Worm (Caenorhabditis elegans): ENCODE data around the gene F54E4.2.

F54E4.2 gene

ce11 chrX:14652058-14652457 lies 23.3 kb upstream of the F54E4.2 start:
- TF ChIP-seq flt-1 (GFP tag; IDR thresholded peaks at IDR 0.05) (no peak), ztf-29 (GFP tag; IDR thresholded peaks at IDR 0.05) (no peak), cog-1 (tag; optimal IDR thresholded peaks at IDR 0.05) (no peak), ref-1 (GFP tag; conservative IDR thresholded peaks at IDR 0.05) (no peak), T22C8.4 (GFP tag; IDR thresholded peaks at IDR 0.05) (no peak), klf-2 (GFP tag; conservative IDR thresholded peaks at IDR 0.05) (no peak)

ce11 chrX:14649224-14649623 lies 20.5 kb upstream of the F54E4.2 start:
- TF ChIP-seq ztf-29 (GFP tag; IDR thresholded peaks at IDR 0.05), result no peak
- no peak for TF ChIP-seq tab-1 (GFP tag; IDR thresholded peaks at IDR 0.05)
- no peak for TF ChIP-seq med-1 (GFP tag; optimal IDR thresholded peaks at IDR 0.05; ENCODE audit: insufficient read depth)
- TF ChIP-seq cog-1 (tag; optimal IDR thresholded peaks at IDR 0.05), result no peak
- no peak for TF ChIP-seq ztf-23 (GFP tag; IDR thresholded peaks at IDR 0.05)
- no peak for TF ChIP-seq flt-1 (GFP tag; IDR thresholded peaks at IDR 0.05)
- no peak for TF ChIP-seq ref-1 (GFP tag; conservative IDR thresholded peaks at IDR 0.05)
- no peak for TF ChIP-seq klf-2 (GFP tag; conservative IDR thresholded peaks at IDR 0.05)
- TF ChIP-seq T22C8.4 (GFP tag; IDR thresholded peaks at IDR 0.05), result no peak

- TF ChIP-seq flt-1 (GFP tag; IDR thresholded peaks at IDR 0.05), result no peak
- TF ChIP-seq ztf-29 (GFP tag; IDR thresholded peaks at IDR 0.05), result no peak
- no peak for TF ChIP-seq klf-2 (GFP tag; conservative IDR thresholded peaks at IDR 0.05)
- no peak for TF ChIP-seq T22C8.4 (GFP tag; IDR thresholded peaks at IDR 0.05)
- TF ChIP-seq tab-1 (GFP tag; IDR thresholded peaks at IDR 0.05), result no peak
- no peak for TF ChIP-seq cog-1 (tag; optimal IDR thresholded peaks at IDR 0.05)
- TF ChIP-seq ref-1 (GFP tag; conservative IDR thresholded peaks at IDR 0.05), result no peak
- TF ChIP-seq ztf-23 (GFP tag; IDR thresholded peaks at IDR 0.05), result no peak
- TF ChIP-seq med-1 (GFP tag; optimal IDR thresholded peaks at IDR 0.05; ENCODE audit: insufficient read depth), result no peak
Observed at ce11 chrX:14645392-14645791, 16.7 kb upstream of the F54E4.2 start, which contains the start of gene F54E4.4. F54E4.4 (minus strand) TSS chrX:14645492.

ce11 chrX:14639941-14640340 lies 11.2 kb upstream of the F54E4.2 start:
- no peak for TF ChIP-seq ref-1 (GFP tag; conservative IDR thresholded peaks at IDR 0.05)
- no peak for TF ChIP-seq T22C8.4 (GFP tag; IDR thresholded peaks at IDR 0.05)
- no peak for TF ChIP-seq flt-1 (GFP tag; IDR thresholded peaks at IDR 0.05)
- 0 out of 2 replicates have a peak, but pooled peaks have one; percentile 20 for TF ChIP-seq ztf-23 (GFP tag; IDR thresholded peaks at IDR 0.05)
- TF ChIP-seq klf-2 (GFP tag; conservative IDR thresholded peaks at IDR 0.05), result no peak

- TF ChIP-seq flt-1 (GFP tag; IDR thresholded peaks at IDR 0.05) (no peak), ref-1 (GFP tag; conservative IDR thresholded peaks at IDR 0.05) (no peak)
Observed at ce11 chrX:14637445-14637844, 8.7 kb upstream of the F54E4.2 start.

ce11 chrX:14636712-14637111 lies 8.0 kb upstream of the F54E4.2 start:
- peak; percentile 36; the same call in 1 of the 2 replicates for TF ChIP-seq flt-1 (GFP tag; IDR thresholded peaks at IDR 0.05)
- no peak for TF ChIP-seq ztf-23 (GFP tag; IDR thresholded peaks at IDR 0.05)
- TF ChIP-seq tab-1 (GFP tag; IDR thresholded peaks at IDR 0.05), result peak; percentile 67

- TF ChIP-seq tab-1 (GFP tag; IDR thresholded peaks at IDR 0.05), result no peak
- no peak for TF ChIP-seq ztf-29 (GFP tag; IDR thresholded peaks at IDR 0.05)
- TF ChIP-seq klf-2 (GFP tag; conservative IDR thresholded peaks at IDR 0.05), result no peak
- TF ChIP-seq med-1 (GFP tag; optimal IDR thresholded peaks at IDR 0.05; ENCODE audit: insufficient read depth), result no peak
- TF ChIP-seq ztf-23 (GFP tag; IDR thresholded peaks at IDR 0.05), result no peak
- no peak for TF ChIP-seq flt-1 (GFP tag; IDR thresholded peaks at IDR 0.05)
- no peak for TF ChIP-seq cog-1 (tag; optimal IDR thresholded peaks at IDR 0.05)
- TF ChIP-seq ref-1 (GFP tag; conservative IDR thresholded peaks at IDR 0.05), result no peak
- TF ChIP-seq T22C8.4 (GFP tag; IDR thresholded peaks at IDR 0.05), result no peak
Observed at ce11 chrX:14636157-14636556, 7.4 kb upstream of the F54E4.2 start, which contains the start of gene F54E4.3. F54E4.3 (minus strand) TSS chrX:14636421.

- TF ChIP-seq flt-1 (GFP tag; IDR thresholded peaks at IDR 0.05) (no peak), T22C8.4 (GFP tag; IDR thresholded peaks at IDR 0.05) (no peak), med-1 (GFP tag; optimal IDR thresholded peaks at IDR 0.05; ENCODE audit: insufficient read depth) (no peak)
Observed at ce11 chrX:14633679-14634078, 5.0 kb upstream of the F54E4.2 start.

ce11 chrX:14621207-14621606 lies 7.5 kb downstream of the F54E4.2 start:
- TF ChIP-seq T22C8.4 (GFP tag; IDR thresholded peaks at IDR 0.05) (no peak), flt-1 (GFP tag; IDR thresholded peaks at IDR 0.05) (no peak), ztf-23 (GFP tag; IDR thresholded peaks at IDR 0.05) (no peak), med-1 (GFP tag; optimal IDR thresholded peaks at IDR 0.05; ENCODE audit: insufficient read depth) (no peak)

- TF ChIP-seq med-1 (GFP tag; optimal IDR thresholded peaks at IDR 0.05; ENCODE audit: insufficient read depth) (no peak), ztf-29 (GFP tag; IDR thresholded peaks at IDR 0.05) (no peak), flt-1 (GFP tag; IDR thresholded peaks at IDR 0.05) (no peak), T22C8.4 (GFP tag; IDR thresholded peaks at IDR 0.05) (no peak), tab-1 (GFP tag; IDR thresholded peaks at IDR 0.05) (no peak), klf-2 (GFP tag; conservative IDR thresholded peaks at IDR 0.05) (no peak), ref-1 (GFP tag; conservative IDR thresholded peaks at IDR 0.05) (no peak), ztf-23 (GFP tag; IDR thresholded peaks at IDR 0.05) (no peak), cog-1 (tag; optimal IDR thresholded peaks at IDR 0.05) (no peak)
Observed at ce11 chrX:14611074-14611473, 17.6 kb downstream of the F54E4.2 start, which contains the start of gene rbc-1. rbc-1 (plus strand) TSS chrX:14611374.

- TF ChIP-seq flt-1 (GFP tag; IDR thresholded peaks at IDR 0.05) (peak; percentile 54; the same call in 1 of the 2 replicates), ztf-29 (GFP tag; IDR thresholded peaks at IDR 0.05) (no peak), tab-1 (GFP tag; IDR thresholded peaks at IDR 0.05) (no peak), cog-1 (tag; optimal IDR thresholded peaks at IDR 0.05) (no peak), ztf-23 (GFP tag; IDR thresholded peaks at IDR 0.05) (peak; percentile 12; the same call in 1 of the 2 replicates), T22C8.4 (GFP tag; IDR thresholded peaks at IDR 0.05) (0 out of 2 replicates have a peak, but pooled peaks have one; percentile 9), ref-1 (GFP tag; conservative IDR thresholded peaks at IDR 0.05) (no peak), klf-2 (GFP tag; conservative IDR thresholded peaks at IDR 0.05) (no peak), med-1 (GFP tag; optimal IDR thresholded peaks at IDR 0.05; ENCODE audit: insufficient read depth) (no peak)
Observed at ce11 chrX:14610093-14610763, 18.5 kb downstream of the F54E4.2 start.
